Worm (Caenorhabditis elegans) whole organism, L4 larva: Measurements from ENCODE around the gene fbxa-209.
A peak's percentile ranks its signal among the peaks of the same experiment; 100 is the strongest.

Experiments used
- F49E8.2 ChIP-seq: sonication (generic microtip); optimal IDR thresholded peaks from 2 replicates; lab custom pipeline; 2016; ENCODE audit warnings: missing compliant biosample characterization, mild to moderate bottlenecking, missing genetic modification characterization, borderline replicate concordance
- T20F7.1 ChIP-seq: fragments of 200-800 bp; sonication (Bioruptor generic); optimal IDR thresholded peaks from 2 replicates; lab custom pipeline; 2018; ENCODE audit warnings: mild to moderate bottlenecking, missing genetic modification characterization, missing compliant biosample characterization
- T26A8.4 ChIP-seq: fragments of 200-800 bp; sonication (Bioruptor generic); IDR thresholded peaks from 2 replicates; pipeline ENCODE4 v1.3.6; 2022; ENCODE audit warnings: missing genetic modification characterization, missing compliant biosample characterization
- Y105C5A.15 ChIP-seq: fragments of 200-800 bp; sonication (Bioruptor generic); IDR thresholded peaks from 2 replicates; pipeline ENCODE4 v1.3.6; 2022; ENCODE audit warnings: missing genetic modification characterization, missing compliant biosample characterization
- Y48G9A.11 ChIP-seq: fragments of 200-800 bp; sonication (Bioruptor generic); IDR thresholded peaks from 2 replicates; pipeline ENCODE4 v1.3.6; 2022; ENCODE audit warnings: missing genetic modification reagents, missing genetic modification characterization, missing compliant biosample characterization
- ZK337.2 ChIP-seq: fragments of 200-800 bp; sonication (Bioruptor generic); IDR thresholded peaks from 2 replicates; pipeline ENCODE4 v1.3.6; 2022; ENCODE audit warnings: missing genetic modification reagents, missing genetic modification characterization, missing compliant biosample characterization
- attf-4 ChIP-seq: sonication (generic microtip); optimal IDR thresholded peaks from 3 replicates; lab custom pipeline; 2017; ENCODE audit warnings: missing biosample characterization, missing genetic modification characterization
- ceh-44 ChIP-seq: fragments of 200-800 bp; sonication (Bioruptor generic); IDR thresholded peaks from 2 replicates; pipeline ENCODE4 v1.3.6; 2022; ENCODE audit warnings: missing genetic modification reagents, missing genetic modification characterization, missing compliant biosample characterization
- cey-2 ChIP-seq: sonication (generic microtip); optimal IDR thresholded peaks from 3 replicates; lab custom pipeline; 2017; ENCODE audit warnings: missing genetic modification characterization, mild to moderate bottlenecking, missing compliant biosample characterization, antibody characterized with exemption, borderline replicate concordance; ENCODE audit not compliant: insufficient read depth
- daf-16 ChIP-seq, 3 experiments: sonication (generic microtip); optimal IDR thresholded peaks; 2 replicates each; lab custom pipeline; 2016 to 2017; ENCODE audit warnings: missing genetic modification characterization in 3 of 3, missing genetic modification reagents in 3 of 3, mild to moderate bottlenecking in 2 of 3, missing compliant biosample characterization in 2 of 3, missing biosample characterization in 1 of 3, moderate library complexity in 1 of 3
- daf-19 ChIP-seq: fragments of 200-800 bp; sonication (Bioruptor generic); conservative IDR thresholded peaks from 2 replicates; pipeline ENCODE4 v1.3.6; 2022; ENCODE audit warnings: missing genetic modification characterization, missing compliant biosample characterization
- daf-8 ChIP-seq: fragments of 200-800 bp; sonication (Bioruptor generic); IDR thresholded peaks from 2 replicates; pipeline ENCODE4 v1.3.6; 2022; ENCODE audit warnings: missing genetic modification characterization, missing compliant biosample characterization
- dmd-9 ChIP-seq: fragments of 200-800 bp; sonication (Bioruptor generic); IDR thresholded peaks from 2 replicates; pipeline ENCODE4 v1.3.6; 2022; ENCODE audit warnings: missing genetic modification reagents, missing genetic modification characterization, missing compliant biosample characterization
- duxl-1 ChIP-seq: sonication (generic microtip); optimal IDR thresholded peaks from 2 replicates; lab custom pipeline; 2016; ENCODE audit warnings: mild to moderate bottlenecking, missing genetic modification characterization, moderate library complexity, missing compliant biosample characterization; ENCODE audit not compliant: poor library complexity
- dve-1 ChIP-seq: sonication (generic microtip); optimal IDR thresholded peaks from 2 replicates; lab custom pipeline; 2017; ENCODE audit warnings: antibody characterized with exemption, mild to moderate bottlenecking, missing genetic modification characterization, missing compliant biosample characterization; ENCODE audit not compliant: insufficient read depth
- egl-27 ChIP-seq: sonication (generic microtip); optimal IDR thresholded peaks from 3 replicates; lab custom pipeline; 2017; ENCODE audit warnings: missing biosample characterization, missing genetic modification reagents, missing genetic modification characterization
- fkh-10 ChIP-seq: fragments of 150-350 bp; optimal IDR thresholded peaks from 2 replicates; lab custom pipeline; 2014; ENCODE audit warnings: missing biosample characterization, missing genetic modification reagents, missing genetic modification characterization
- fos-1 ChIP-seq: fragments of 150-350 bp; optimal IDR thresholded peaks from 2 replicates; lab custom pipeline; 2014; ENCODE audit warnings: missing biosample characterization, missing genetic modification characterization
- gei-8 ChIP-seq: fragments of 200-800 bp; sonication (Bioruptor generic); optimal IDR thresholded peaks from 2 replicates; lab custom pipeline; 2018; ENCODE audit warnings: mild to moderate bottlenecking, missing genetic modification characterization, missing compliant biosample characterization
- hlh-30 ChIP-seq: sonication (generic microtip); optimal IDR thresholded peaks from 2 replicates; lab custom pipeline; 2017; ENCODE audit warnings: antibody characterized with exemption, mild to moderate bottlenecking, missing genetic modification characterization, missing compliant biosample characterization; ENCODE audit not compliant: insufficient read depth
- lin-13 ChIP-seq: fragments of 150-350 bp; optimal IDR thresholded peaks from 2 replicates; lab custom pipeline; 2014; ENCODE audit warnings: missing biosample characterization, missing genetic modification reagents, missing genetic modification characterization
- lin-15B ChIP-seq: fragments of 150-350 bp; sonication (generic microtip); optimal IDR thresholded peaks from 3 replicates; lab custom pipeline; 2014; ENCODE audit warnings: missing biosample characterization, missing genetic modification characterization
- lin-39 ChIP-seq: fragments of 150-350 bp; optimal IDR thresholded peaks from 2 replicates; lab custom pipeline; 2014; ENCODE audit warnings: missing biosample characterization, missing genetic modification reagents, missing genetic modification characterization
- lir-3 ChIP-seq: sonication (generic microtip); optimal IDR thresholded peaks from 2 replicates; lab custom pipeline; 2016; ENCODE audit warnings: mild to moderate bottlenecking, missing genetic modification characterization, missing compliant biosample characterization
- mep-1 ChIP-seq: fragments of 150-350 bp; sonication (generic microtip); optimal IDR thresholded peaks from 3 replicates; lab custom pipeline; 2014; ENCODE audit warnings: missing biosample characterization, missing genetic modification characterization
- mxl-2 ChIP-seq: fragments of 200-800 bp; sonication (Bioruptor generic); conservative IDR thresholded peaks from 2 replicates; pipeline ENCODE4 v1.3.6; 2022; ENCODE audit warnings: missing genetic modification reagents, missing genetic modification characterization, missing compliant biosample characterization
- nhr-25 ChIP-seq: sonication (generic microtip); optimal IDR thresholded peaks from 2 replicates; lab custom pipeline; 2017; ENCODE audit warnings: missing genetic modification characterization, mild to moderate bottlenecking, missing compliant biosample characterization, antibody characterized with exemption, moderate library complexity, borderline replicate concordance; ENCODE audit not compliant: insufficient read depth
- nhr-28 ChIP-seq: fragments of 150-350 bp; optimal IDR thresholded peaks from 2 replicates; lab custom pipeline; 2014; ENCODE audit warnings: missing biosample characterization, missing genetic modification characterization
- nhr-77 ChIP-seq: fragments of 150-350 bp; optimal IDR thresholded peaks from 2 replicates; lab custom pipeline; 2014; ENCODE audit warnings: missing biosample characterization, missing genetic modification characterization
- pha-4 ChIP-seq, 2 experiments: fragments of 150-350 bp in 1 of 2; fragments of 200-800 bp in 1 of 2; sonication (Bioruptor generic) in 1 of 2; IDR thresholded peaks in 1 of 2; optimal IDR thresholded peaks in 1 of 2; 2 replicates each; pipeline versions ENCODE4 v1.3.6 to Lab custom; 2014 to 2022; ENCODE audit warnings: missing genetic modification characterization in 2 of 2, missing genetic modification reagents in 2 of 2, missing biosample characterization in 1 of 2, missing compliant biosample characterization in 1 of 2
- pqm-1 ChIP-seq: sonication (generic microtip); optimal IDR thresholded peaks from 2 replicates; lab custom pipeline; 2017; ENCODE audit warnings: missing biosample characterization, missing genetic modification characterization
- saeg-2 ChIP-seq: fragments of 200-800 bp; sonication (Bioruptor generic); IDR thresholded peaks from 2 replicates; pipeline ENCODE4 v1.3.6; 2022; ENCODE audit warnings: missing genetic modification reagents, missing genetic modification characterization, missing compliant biosample characterization
- skn-1 ChIP-seq: fragments of 150-350 bp; optimal IDR thresholded peaks from 2 replicates; lab custom pipeline; 2014; ENCODE audit warnings: missing biosample characterization, missing genetic modification characterization
- spr-1 ChIP-seq: sonication (generic microtip); optimal IDR thresholded peaks from 2 replicates; lab custom pipeline; 2016; ENCODE audit warnings: mild to moderate bottlenecking, missing genetic modification characterization, missing compliant biosample characterization
- tra-1 ChIP-seq: fragments of 200-800 bp; sonication (Bioruptor generic); IDR thresholded peaks from 2 replicates; pipeline ENCODE4 v1.3.6; 2022; ENCODE audit warnings: missing genetic modification reagents, missing genetic modification characterization, missing compliant biosample characterization
- unc-62 ChIP-seq, 3 experiments: fragments of 150-350 bp in 1 of 3; sonication (generic microtip); optimal IDR thresholded peaks in 2 of 3; peaks in 1 of 3; 1 replicate in 1 of 3; 2 replicates in 2 of 3; lab custom pipeline; 2014 to 2017; ENCODE audit warnings: missing biosample characterization in 3 of 3, missing genetic modification characterization in 3 of 3, missing genetic modification reagents in 3 of 3, missing genotype in 1 of 3
- zag-1 ChIP-seq: fragments of 150-350 bp; optimal IDR thresholded peaks from 2 replicates; lab custom pipeline; 2014; ENCODE audit warnings: missing biosample characterization, missing genetic modification characterization
- zip-2 ChIP-seq: fragments of 150-350 bp; optimal IDR thresholded peaks from 2 replicates; lab custom pipeline; 2014; ENCODE audit warnings: missing biosample characterization, missing genetic modification characterization
- ztf-7 ChIP-seq: fragments of 150-350 bp; optimal IDR thresholded peaks from 2 replicates; lab custom pipeline; 2014; ENCODE audit warnings: missing biosample characterization, missing genetic modification characterization

The fbxa-209 gene

DNA sequence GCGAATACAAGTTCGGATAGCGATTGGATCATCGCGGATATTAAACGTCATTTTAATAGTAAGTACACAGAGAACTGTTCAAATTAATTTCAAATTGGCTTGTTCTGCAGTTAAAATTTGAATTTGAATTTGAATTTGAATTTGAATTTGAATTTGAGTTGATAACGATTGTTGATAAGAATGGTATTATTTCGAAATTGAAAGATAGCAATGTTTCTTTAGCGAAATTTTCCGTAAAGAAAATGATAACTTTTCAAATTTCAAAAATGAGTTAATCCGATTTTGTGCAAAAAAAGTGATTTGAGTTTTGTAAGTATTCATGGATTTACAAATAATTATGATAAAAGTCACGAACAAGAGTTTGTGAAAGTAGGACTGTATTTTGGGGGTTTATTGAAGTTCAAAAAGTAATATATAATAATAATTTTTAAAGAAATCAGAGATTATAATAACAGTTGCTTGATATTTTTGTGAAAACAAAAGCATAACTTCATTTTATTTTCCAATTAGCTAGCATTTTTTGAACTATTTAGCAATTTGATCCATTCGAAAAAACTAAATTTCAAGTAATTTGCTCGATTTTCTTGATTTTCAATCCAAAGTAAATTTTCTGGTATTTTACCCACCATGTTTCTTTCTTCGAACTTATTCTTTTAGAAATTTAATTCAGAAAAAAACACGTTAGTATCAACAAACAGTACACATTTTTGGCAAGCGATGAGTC lies 1.3 kb downstream of the fbxa-209 start, which contains the start of gene Y36E3A.2:
Y36E3A.2 (plus strand) TSS at position 674 of the 724 bp plus-strand sequence.
- TF ChIP-seq zip-2 (no peak), dmd-9 (no peak), mep-1 (tag; lab: Kevin White, UChicago) (no peak), Y48G9A.11 (GFP tag; lab: Robert Waterston, UW) (no peak), nhr-28 (tag; lab: Kevin White, UChicago) (peak; percentile 6), pqm-1 (tag; lab: Kevin White, UChicago) (peak; percentile 65), ZK337.2 (GFP tag; lab: Robert Waterston, UW) (no peak), nhr-25 (tag; lab: Kevin White, UChicago) (no peak), fos-1 (tag; lab: Kevin White, UChicago) (no peak), lir-3 (tag; lab: Kevin White, UChicago) (no peak), lin-13 (no peak), pha-4 (GFP tag; IDR thresholded peaks at IDR 0.05; lab: Robert Waterston, UW) (no peak), pha-4 (tag; optimal IDR thresholded peaks at IDR 0.05; lab: Kevin White, UChicago) (no peak), nhr-77 (tag; lab: Kevin White, UChicago) (no peak), hlh-30 (no peak), duxl-1 (tag; lab: Kevin White, UChicago) (no peak), dve-1 (tag; lab: Kevin White, UChicago) (peak; percentile 32), T20F7.1 (GFP tag; lab: Kevin White, UChicago) (no peak), egl-27 (tag; lab: Kevin White, UChicago) (no peak), F49E8.2 (tag; lab: Kevin White, UChicago) (no peak), daf-19 (no peak), tra-1 (GFP tag; lab: Robert Waterston, UW) (no peak), ztf-7 (tag; lab: Kevin White, UChicago) (no peak), gei-8 (no peak), T26A8.4 (GFP tag; lab: Robert Waterston, UW) (no peak), mxl-2 (no peak), daf-16 (GFP tag; optimal IDR thresholded peaks at IDR 0.05; lab: Kevin White, UChicago) (no peak), daf-16 (tag; optimal IDR thresholded peaks at IDR 0.05; lab: Kevin White, UChicago) (peak; percentile 30), zag-1 (tag; lab: Kevin White, UChicago) (no peak)

DNA sequence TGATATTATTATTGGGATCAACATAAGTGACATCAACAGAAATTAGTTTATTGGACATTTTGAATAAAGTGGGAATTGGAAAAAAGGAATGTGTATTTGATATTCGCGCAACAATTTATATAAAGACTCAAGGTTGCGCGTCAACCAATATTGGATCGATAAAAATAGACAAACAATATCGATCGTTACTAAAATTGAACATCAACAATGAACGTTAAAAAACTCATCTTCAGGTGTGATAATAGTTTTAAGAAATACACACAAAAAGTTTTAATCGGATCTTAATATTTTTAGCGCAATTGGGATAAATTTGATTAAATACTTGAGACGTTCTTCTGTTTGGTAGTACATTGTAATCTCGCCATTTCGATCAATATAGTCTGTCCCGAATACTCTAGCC lies 3.2 kb downstream of the fbxa-209 start, which contains the start of gene fbxa-104:
fbxa-104 (minus strand) TSS at position 83 of the 400 bp plus-strand sequence.
- TF ChIP-seq spr-1 (no peak), cey-2 (tag; lab: Kevin White, UChicago) (no peak), lin-15B (tag; lab: Kevin White, UChicago) (no peak), unc-62 (GFP tag; optimal IDR thresholded peaks at IDR 0.05 in 1 of 2; lab: Kevin White, UChicago) (peak in 1 of 2 experiments; percentile 96), unc-62 (tag; optimal IDR thresholded peaks at IDR 0.05; lab: Kevin White, UChicago) (no peak), zag-1 (tag; lab: Kevin White, UChicago) (no peak), ceh-44 (GFP tag; lab: Robert Waterston, UW) (no peak), saeg-2 (no peak), daf-8 (no peak)

DNA sequence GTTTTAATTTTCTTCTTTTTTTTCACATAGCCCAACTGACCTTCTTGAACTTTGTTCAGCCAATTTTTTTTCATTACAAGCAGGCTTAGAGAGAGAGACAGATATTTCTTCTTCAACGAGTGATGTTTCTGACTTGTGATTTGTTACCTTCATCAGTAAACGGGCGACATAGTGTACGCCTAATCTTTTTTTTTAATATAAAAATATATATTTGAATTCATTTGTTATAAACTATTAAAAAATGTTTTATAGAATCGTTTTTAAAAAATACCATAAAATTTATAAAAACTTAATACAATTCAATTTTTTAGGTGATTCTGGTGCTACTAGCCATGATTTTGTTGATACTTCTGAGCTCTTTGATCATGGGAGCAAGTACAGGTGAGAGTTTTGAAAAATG lies 9.0 kb downstream of the fbxa-209 start, which contains the start of gene T06E6.10:
T06E6.10 (plus strand) TSS at position 301 of the 400 bp plus-strand sequence.
- no peak for TF ChIP-seq skn-1
- TF ChIP-seq attf-4: no peak
- no peak for TF ChIP-seq Y105C5A.15 (GFP tag; lab: Robert Waterston, UW)
- TF ChIP-seq zag-1 (tag; lab: Kevin White, UChicago): no peak
- no peak for TF ChIP-seq cey-2 (tag; lab: Kevin White, UChicago)
- TF ChIP-seq nhr-77 (tag; lab: Kevin White, UChicago): no peak
- no peak for TF ChIP-seq mxl-2
- TF ChIP-seq lir-3 (tag; lab: Kevin White, UChicago): no peak
- TF ChIP-seq duxl-1 (tag; lab: Kevin White, UChicago): no peak
- TF ChIP-seq fkh-10 (GFP tag; lab: Kevin White, UChicago): no peak
- no peak for TF ChIP-seq lin-39 (tag; lab: Kevin White, UChicago)
- no peak for TF ChIP-seq zip-2
- TF ChIP-seq dve-1 (tag; lab: Kevin White, UChicago): no peak
